Fruit fly (Drosophila melanogaster) whole organism, embryonic: ENCODE measurements around the gene Hr83.

Source experiments
- Abd-B ChIP-seq: fragments of 200-800 bp; sonication (Bioruptor generic); optimal IDR thresholded peaks from 2 replicates; lab custom pipeline; 2018; ENCODE audit warnings: missing biosample characterization, mild to moderate bottlenecking, missing genetic modification characterization, moderate library complexity
- Atf3 ChIP-seq: fragments of 200-800 bp; sonication (Bioruptor generic); optimal IDR thresholded peaks from 3 replicates; lab custom pipeline; 2016; ENCODE audit warnings: missing biosample characterization, missing genetic modification characterization
- CG11504 ChIP-seq: fragments of 200-800 bp; sonication (Bioruptor generic); optimal IDR thresholded peaks from 3 replicates; lab custom pipeline; 2019; ENCODE audit warnings: missing biosample characterization, mild to moderate bottlenecking, missing genetic modification characterization, moderate library complexity
- CG11560 ChIP-seq: fragments of 200-800 bp; sonication (Bioruptor generic); IDR thresholded peaks from 3 replicates; pipeline ENCODE4 v1.3.6; 2022; ENCODE audit warnings: missing biosample characterization, missing genetic modification characterization
- CG12299 ChIP-seq: fragments of 200-800 bp; sonication (Bioruptor generic); optimal IDR thresholded peaks from 2 replicates; lab custom pipeline; 2018; ENCODE audit warnings: missing biosample characterization, mild to moderate bottlenecking, missing genetic modification characterization
- CG14710 ChIP-seq: fragments of 200-800 bp; sonication (Bioruptor generic); optimal IDR thresholded peaks from 3 replicates; lab custom pipeline; 2019; ENCODE audit warnings: missing biosample characterization, mild to moderate bottlenecking, missing genetic modification characterization, moderate library complexity
- CG1529 ChIP-seq: fragments of 200-800 bp; sonication (Bioruptor generic); optimal IDR thresholded peaks from 3 replicates; lab custom pipeline; 2018; ENCODE audit warnings: missing biosample characterization, missing genetic modification characterization
- CG15514 ChIP-seq: fragments of 200-800 bp; sonication (Bioruptor generic); optimal IDR thresholded peaks from 3 replicates; lab custom pipeline; 2017; ENCODE audit warnings: missing biosample characterization, missing genetic modification characterization, mild to moderate bottlenecking, moderate library complexity, missing genetic modification reagents
- CG17186 ChIP-seq: fragments of 200-800 bp; sonication (Bioruptor generic); optimal IDR thresholded peaks from 3 replicates; lab custom pipeline; 2017; ENCODE audit warnings: missing biosample characterization, missing genetic modification reagents, missing genetic modification characterization
- CG1792 ChIP-seq: fragments of 200-800 bp; sonication (Bioruptor generic); optimal IDR thresholded peaks from 2 replicates; lab custom pipeline; 2016; ENCODE audit warnings: missing biosample characterization, missing genetic modification characterization
- CG2120 ChIP-seq: fragments of 200-800 bp; sonication (Bioruptor generic); optimal IDR thresholded peaks from 3 replicates; lab custom pipeline; 2016; ENCODE audit warnings: missing biosample characterization, missing genetic modification characterization
- CG2129 ChIP-seq: fragments of 200-800 bp; sonication (Bioruptor generic); IDR thresholded peaks from 2 replicates; pipeline ENCODE4 v1.3.6; 2022; ENCODE audit warnings: missing biosample characterization, missing genetic modification characterization; ENCODE audit not compliant: partially characterized antibody
- CG31388 ChIP-seq: fragments of 200-800 bp; sonication (Bioruptor generic); optimal IDR thresholded peaks from 2 replicates; lab custom pipeline; 2016; ENCODE audit warnings: missing biosample characterization, missing genetic modification characterization
- CG31441 ChIP-seq: fragments of 200-800 bp; sonication (Bioruptor generic); IDR thresholded peaks from 2 replicates; pipeline ENCODE4 v1.3.6; 2022; ENCODE audit warnings: missing biosample characterization, missing genetic modification characterization
- CG33213 ChIP-seq: fragments of 200-800 bp; sonication (Bioruptor generic); optimal IDR thresholded peaks from 3 replicates; lab custom pipeline; 2016; ENCODE audit warnings: missing biosample characterization, missing genetic modification characterization
- CG34224 ChIP-seq: fragments of 200-800 bp; sonication (Bioruptor generic); IDR thresholded peaks from 3 replicates; pipeline ENCODE4 v1.3.6; 2022; ENCODE audit warnings: missing biosample characterization, missing genetic modification characterization; ENCODE audit not compliant: partially characterized antibody
- CG6791 ChIP-seq: fragments of 200-800 bp; sonication (Bioruptor generic); IDR thresholded peaks from 3 replicates; pipeline ENCODE4 v1.3.6; 2022; ENCODE audit warnings: missing biosample characterization, missing genetic modification characterization; ENCODE audit not compliant: partially characterized antibody
- CG7963 ChIP-seq: fragments of 200-800 bp; sonication (Bioruptor generic); IDR thresholded peaks from 3 replicates; pipeline ENCODE4 v1.3.6; 2022; ENCODE audit warnings: missing biosample characterization, missing genetic modification characterization; ENCODE audit not compliant: partially characterized antibody
- CG9817 ChIP-seq: fragments of 200-800 bp; sonication (Bioruptor generic); optimal IDR thresholded peaks from 2 replicates; lab custom pipeline; 2018; ENCODE audit warnings: missing biosample characterization, mild to moderate bottlenecking, missing genetic modification characterization, moderate library complexity
- CG9932 ChIP-seq: fragments of 200-800 bp; sonication (Bioruptor generic); IDR thresholded peaks from 2 replicates; pipeline ENCODE4 v1.3.6; 2022; ENCODE audit warnings: missing biosample characterization, missing genetic modification characterization
- CHES-1-like ChIP-seq: fragments of 200-800 bp; sonication (Bioruptor generic); optimal IDR thresholded peaks from 2 replicates; lab custom pipeline; 2016; ENCODE audit warnings: missing biosample characterization, missing genetic modification characterization
- Dfd ChIP-seq, 2 experiments: fragments of >200 bp; optimal IDR thresholded peaks; 2 replicates each; lab custom pipeline; 2017; ENCODE audit warnings: missing biosample characterization in 2 of 2, missing genetic modification characterization in 2 of 2
- Doc3 ChIP-seq: fragments of 200-800 bp; sonication (Bioruptor generic); IDR thresholded peaks from 3 replicates; pipeline ENCODE4 v1.3.6; 2022; ENCODE audit warnings: missing biosample characterization, missing genetic modification characterization; ENCODE audit not compliant: partially characterized antibody
- HLH4C ChIP-seq: fragments of 200-800 bp; sonication (Bioruptor generic); IDR thresholded peaks from 3 replicates; pipeline ENCODE4 v1.3.6; 2022; ENCODE audit warnings: missing biosample characterization, missing genetic modification characterization; ENCODE audit not compliant: partially characterized antibody
- MBD-R2 ChIP-seq: fragments of 200-800 bp; sonication (Bioruptor generic); IDR thresholded peaks from 2 replicates; pipeline ENCODE4 v1.3.6; 2022; ENCODE audit warnings: missing biosample characterization, missing genetic modification characterization
- MESR4 ChIP-seq: fragments of 200-800 bp; sonication (Bioruptor generic); optimal IDR thresholded peaks from 2 replicates; lab custom pipeline; 2018; ENCODE audit warnings: missing biosample characterization, mild to moderate bottlenecking, missing genetic modification characterization, moderate library complexity
- Med ChIP-seq: fragments of 200-800 bp; sonication (Bioruptor generic); peaks from one replicate; lab custom pipeline; 2016; ENCODE audit warnings: missing biosample characterization, missing genetic modification characterization, mild to moderate bottlenecking, inconsistent platforms, moderate library complexity
- Pdp1 ChIP-seq, 2 experiments: fragments of 200-800 bp; sonication (Bioruptor generic); optimal IDR thresholded peaks; 3 replicates each; lab custom pipeline; 2016; ENCODE audit warnings: missing biosample characterization in 2 of 2, missing genetic modification characterization in 2 of 2, mild to moderate bottlenecking in 1 of 2, moderate library complexity in 1 of 2
- Scr ChIP-seq: fragments of 200-800 bp; sonication (Bioruptor generic); IDR thresholded peaks from 2 replicates; pipeline ENCODE4 v1.3.6; 2022; ENCODE audit warnings: missing biosample characterization, missing genetic modification characterization; ENCODE audit not compliant: partially characterized antibody
- Six4 ChIP-seq: fragments of 200-800 bp; sonication (Bioruptor generic); optimal IDR thresholded peaks from 2 replicates; lab custom pipeline; 2016; ENCODE audit warnings: missing biosample characterization, missing genetic modification characterization
- Sry-δ ChIP-seq: fragments of 200-800 bp; sonication (Bioruptor generic); optimal IDR thresholded peaks from 2 replicates; lab custom pipeline; 2016; ENCODE audit warnings: missing biosample characterization, missing genetic modification characterization
- Stat92E ChIP-seq, 3 experiments: fragments of >200 bp in 2 of 3; fragments of 200-800 bp in 1 of 3; sonication (Bioruptor generic) in 1 of 3; optimal IDR thresholded peaks; 2 replicates each; lab custom pipeline; 2017 to 2019; ENCODE audit warnings: missing biosample characterization in 3 of 3, missing genetic modification characterization in 3 of 3, mild to moderate bottlenecking in 1 of 3, moderate library complexity in 1 of 3
- cwo ChIP-seq: fragments of 200-800 bp; sonication (Bioruptor generic); optimal IDR thresholded peaks from 3 replicates; lab custom pipeline; 2017; ENCODE audit warnings: missing biosample characterization, missing genetic modification characterization, mild to moderate bottlenecking, moderate library complexity, missing genetic modification reagents
- da ChIP-seq: fragments of 200-800 bp; sonication (Bioruptor generic); optimal IDR thresholded peaks from 2 replicates; lab custom pipeline; 2016; ENCODE audit warnings: missing biosample characterization, missing genetic modification characterization
- eyg ChIP-seq: fragments of 200-800 bp; sonication (Bioruptor generic); optimal IDR thresholded peaks from 3 replicates; lab custom pipeline; 2016; ENCODE audit warnings: missing biosample characterization, missing genetic modification characterization
- hb ChIP-seq: fragments of 200-800 bp; sonication (Bioruptor generic); IDR thresholded peaks from 3 replicates; pipeline ENCODE4 v1.3.6; 2022; ENCODE audit warnings: missing biosample characterization, missing genetic modification characterization; ENCODE audit not compliant: partially characterized antibody
- kah ChIP-seq: fragments of 200-800 bp; sonication (Bioruptor generic); optimal IDR thresholded peaks from 2 replicates; lab custom pipeline; 2018; ENCODE audit warnings: missing biosample characterization, mild to moderate bottlenecking, missing genetic modification characterization
- knrl ChIP-seq: fragments of 200-800 bp; sonication (Bioruptor generic); IDR thresholded peaks from 3 replicates; pipeline ENCODE4 v1.3.6; 2022; ENCODE audit warnings: missing biosample characterization, missing genetic modification characterization; ENCODE audit not compliant: partially characterized antibody
- mld ChIP-seq: fragments of 200-800 bp; sonication (Bioruptor generic); IDR thresholded peaks from 3 replicates; pipeline ENCODE4 v1.3.6; 2022; ENCODE audit warnings: missing biosample characterization, missing genetic modification characterization; ENCODE audit not compliant: partially characterized antibody
- nmo ChIP-seq: fragments of 200-800 bp; sonication (Bioruptor generic); optimal IDR thresholded peaks from 2 replicates; lab custom pipeline; 2018; ENCODE audit warnings: missing biosample characterization, mild to moderate bottlenecking, missing genetic modification characterization, moderate library complexity
- pfk ChIP-seq: fragments of 200-800 bp; sonication (Bioruptor generic); optimal IDR thresholded peaks from 2 replicates; lab custom pipeline; 2018; ENCODE audit warnings: missing biosample characterization, mild to moderate bottlenecking, missing genetic modification characterization, moderate library complexity
- sna ChIP-seq: fragments of 200-800 bp; sonication (Bioruptor generic); IDR thresholded peaks from 2 replicates; pipeline ENCODE4 v1.3.6; 2022; ENCODE audit warnings: missing biosample characterization, missing genetic modification characterization; ENCODE audit not compliant: partially characterized antibody
- stwl ChIP-seq: fragments of 200-800 bp; sonication (Bioruptor generic); optimal IDR thresholded peaks from 3 replicates; lab custom pipeline; 2018; ENCODE audit warnings: missing biosample characterization, mild to moderate bottlenecking, missing genetic modification characterization, moderate library complexity
- tll ChIP-seq, 2 experiments: fragments of 200-800 bp in 1 of 2; fragments of >200 bp in 1 of 2; sonication (Bioruptor generic) in 1 of 2; optimal IDR thresholded peaks; 2 replicates each; lab custom pipeline; 2017 to 2019; ENCODE audit warnings: missing biosample characterization in 2 of 2, missing genetic modification characterization in 2 of 2, mild to moderate bottlenecking in 1 of 2, moderate library complexity in 1 of 2
- tna ChIP-seq: fragments of 200-800 bp; sonication (Bioruptor generic); IDR thresholded peaks from 2 replicates; pipeline ENCODE4 v1.3.6; 2022; ENCODE audit warnings: missing biosample characterization, missing genetic modification characterization; ENCODE audit not compliant: partially characterized antibody
- zen ChIP-seq: fragments of 200-800 bp; sonication (Bioruptor generic); optimal IDR thresholded peaks from 3 replicates; lab custom pipeline; 2018; ENCODE audit warnings: missing biosample characterization, mild to moderate bottlenecking, missing genetic modification characterization, moderate library complexity
- zen2 ChIP-seq: fragments of 200-800 bp; sonication (Bioruptor generic); IDR thresholded peaks from 3 replicates; pipeline ENCODE4 v1.3.6; 2022; ENCODE audit warnings: missing biosample characterization, missing genetic modification characterization; ENCODE audit not compliant: partially characterized antibody

Hr83 gene

DNA sequence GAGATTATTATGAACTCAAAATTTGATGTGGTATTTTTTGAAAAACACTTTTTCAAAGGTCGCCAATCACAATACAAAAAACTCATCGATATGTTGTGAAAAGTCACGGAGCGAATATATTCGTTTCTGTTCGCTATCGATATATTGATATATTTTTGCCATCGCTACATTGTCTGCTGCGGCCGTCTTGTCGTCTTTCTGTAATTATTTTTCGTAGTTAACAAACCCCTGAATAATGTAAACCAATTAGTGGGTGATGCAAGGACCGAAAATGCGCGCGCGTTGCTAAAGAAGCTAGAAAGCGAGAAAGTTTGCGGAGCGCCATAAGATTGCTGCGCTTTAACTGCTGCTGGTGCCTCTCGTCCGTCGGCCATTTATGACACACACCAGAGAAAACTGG is 1.7 kb downstream of the Hr83 start, which contains the start of gene Pak (continued):
- TF ChIP-seq CG7963 (GFP tag; lab: Robert Waterston, UW) = peak; percentile 89
- no peak for TF ChIP-seq cwo (GFP tag; lab: Kevin White, UChicago)
- TF ChIP-seq Scr = peak; percentile 93
- no peak for TF ChIP-seq pfk (GFP tag; lab: Kevin White, UChicago)
- peak; percentile 59 for TF ChIP-seq Med (GFP tag; lab: Kevin White, UChicago)
- peak; percentile 45; the same call in 1 of the 2 replicates for TF ChIP-seq CG31441 (GFP tag; lab: Robert Waterston, UW)
- TF ChIP-seq tna = peak; percentile 93
- TF ChIP-seq Abd-B (GFP tag; lab: Kevin White, UChicago) = peak; percentile 12
- TF ChIP-seq Sry-δ (GFP tag; lab: Kevin White, UChicago) = peak; percentile 97
- TF ChIP-seq CG9932 (GFP tag; lab: Robert Waterston, UW) = peak; percentile 46; the same call in 1 of the 2 replicates
- TF ChIP-seq knrl (GFP tag; lab: Robert Waterston, UW) = peak; percentile 95
- TF ChIP-seq CG31388 (GFP tag; lab: Kevin White, UChicago) = no peak
- TF ChIP-seq nmo = peak; percentile 32
- TF ChIP-seq tll (GFP tag; optimal IDR thresholded peaks at IDR 0.05; lab: Kevin White, UChicago) = peak in 1 of 2 experiments; percentile 36
- peak; percentile 96 for TF ChIP-seq CG6791 (GFP tag; lab: Robert Waterston, UW)
- TF ChIP-seq MBD-R2 (GFP tag; lab: Robert Waterston, UW) = peak; percentile 72
- TF ChIP-seq da = peak; percentile 11
- TF ChIP-seq zen2 = peak; percentile 90
- TF ChIP-seq CG9817 = no peak
- TF ChIP-seq CG34224 = peak; percentile 86
- peak; percentile 16 for TF ChIP-seq CG1529 (GFP tag; lab: Kevin White, UChicago)
- TF ChIP-seq CHES-1-like (GFP tag; lab: Kevin White, UChicago) = peak; percentile 11
- TF ChIP-seq mld = peak; percentile 93
- TF ChIP-seq Stat92E (GFP tag; optimal IDR thresholded peaks at IDR 0.05; lab: Kevin White, UChicago) = no peak
- TF ChIP-seq CG14710 (tag; lab: Kevin White, UChicago) = peak; percentile 43
- peak; percentile 87 for TF ChIP-seq hb
- TF ChIP-seq CG17186 (GFP tag; lab: Kevin White, UChicago) = peak; percentile 25
- no peak for TF ChIP-seq kah (GFP tag; lab: Kevin White, UChicago)
- peak; percentile 76 for TF ChIP-seq CG2129
- no peak for TF ChIP-seq CG12299 (tag; lab: Kevin White, UChicago)
- peak; percentile 70 for TF ChIP-seq stwl (tag; lab: Kevin White, UChicago)
- TF ChIP-seq Atf3 (GFP tag; lab: Kevin White, UChicago) = no peak
- TF ChIP-seq CG15514 (GFP tag; lab: Kevin White, UChicago) = peak; percentile 58
- no peak for TF ChIP-seq Dfd (GFP tag; optimal IDR thresholded peaks at IDR 0.05; lab: Kevin White, UChicago)
- TF ChIP-seq sna (GFP tag; lab: Robert Waterston, UW) = peak; percentile 92
- TF ChIP-seq Six4 (GFP tag; lab: Kevin White, UChicago) = no peak
- peak; percentile 4 for TF ChIP-seq CG11504 (tag; lab: Kevin White, UChicago)
- TF ChIP-seq Pdp1 (GFP tag; optimal IDR thresholded peaks at IDR 0.05; lab: Kevin White, UChicago) = no peak
- peak; percentile 90 for TF ChIP-seq HLH4C
- peak; percentile 33 for TF ChIP-seq eyg (GFP tag; lab: Kevin White, UChicago)
- peak; percentile 26 for TF ChIP-seq CG2120 (GFP tag; lab: Kevin White, UChicago)
- peak; percentile 91 for TF ChIP-seq Doc3 (GFP tag; lab: Robert Waterston, UW)
- TF ChIP-seq MESR4 = peak; percentile 85
- no peak for TF ChIP-seq zen (tag; lab: Kevin White, UChicago)
- peak; percentile 45 for TF ChIP-seq CG33213 (GFP tag; lab: Kevin White, UChicago)
- peak; percentile 97 for TF ChIP-seq CG11560 (tag; lab: Robert Waterston, UW)
- TF ChIP-seq CG1792 (GFP tag; lab: Kevin White, UChicago) = no peak
